Worm (Caenorhabditis elegans) whole organism, mixed stage, embryonic: ENCODE results near the gene romo-1.

Experiments
- M03D4.4 ChIP-seq: sonication (generic microtip); optimal IDR thresholded peaks from 2 replicates; lab custom pipeline; 2017; ENCODE audit warnings: mild to moderate bottlenecking, missing genetic modification characterization, missing compliant biosample characterization
- bed-3 ChIP-seq: fragments of 200-800 bp; sonication (Bioruptor generic); optimal IDR thresholded peaks from 3 replicates; lab custom pipeline; 2018; ENCODE audit warnings: mild to moderate bottlenecking, missing genetic modification characterization, moderate library complexity, missing compliant biosample characterization
- blmp-1 ChIP-seq: fragments of 150-350 bp; optimal IDR thresholded peaks from 2 replicates; lab custom pipeline; 2014; ENCODE audit warnings: missing biosample characterization, missing genetic modification characterization
- ceh-39 ChIP-seq: fragments of 150-350 bp; optimal IDR thresholded peaks from 2 replicates; lab custom pipeline; 2014; ENCODE audit warnings: missing biosample characterization, missing genetic modification characterization
- ceh-43 ChIP-seq: fragments of 200-800 bp; sonication (Bioruptor generic); optimal IDR thresholded peaks from 2 replicates; lab custom pipeline; 2018; ENCODE audit warnings: mild to moderate bottlenecking, missing genetic modification characterization, moderate library complexity, missing compliant biosample characterization
- ceh-83 ChIP-seq: fragments of 200-800 bp; sonication (Bioruptor generic); optimal IDR thresholded peaks from 2 replicates; lab custom pipeline; 2018; ENCODE audit warnings: mild to moderate bottlenecking, missing genetic modification characterization, missing compliant biosample characterization
- ces-1 ChIP-seq: fragments of 150-350 bp; optimal IDR thresholded peaks from 2 replicates; lab custom pipeline; 2014; ENCODE audit warnings: missing biosample characterization, missing genetic modification reagents, missing genetic modification characterization
- cnd-1 ChIP-seq: fragments of 200-800 bp; sonication (Bioruptor generic); optimal IDR thresholded peaks from 2 replicates; lab custom pipeline; 2018; ENCODE audit warnings: mild to moderate bottlenecking, missing genetic modification characterization, missing compliant biosample characterization
- drap-1 ChIP-seq: fragments of 200-800 bp; sonication (Bioruptor generic); optimal IDR thresholded peaks from 3 replicates; lab custom pipeline; 2018; ENCODE audit warnings: mild to moderate bottlenecking, missing genetic modification characterization, missing compliant biosample characterization
- elt-1 ChIP-seq: sonication (generic microtip); optimal IDR thresholded peaks from 2 replicates; lab custom pipeline; 2017; ENCODE audit warnings: missing genetic modification characterization, mild to moderate bottlenecking, missing compliant biosample characterization, antibody characterized with exemption, moderate library complexity, borderline replicate concordance; ENCODE audit not compliant: insufficient read depth
- elt-3 ChIP-seq: fragments of 150-350 bp; optimal IDR thresholded peaks from 2 replicates; lab custom pipeline; 2014; ENCODE audit warnings: missing biosample characterization, missing genetic modification characterization
- flh-1 ChIP-seq: fragments of 200-800 bp; sonication (Bioruptor generic); optimal IDR thresholded peaks from 2 replicates; lab custom pipeline; 2018; ENCODE audit warnings: mild to moderate bottlenecking, missing genetic modification characterization, moderate library complexity, missing compliant biosample characterization
- ham-2 ChIP-seq: fragments of 200-800 bp; sonication (Bioruptor generic); optimal IDR thresholded peaks from 2 replicates; lab custom pipeline; 2018; ENCODE audit warnings: mild to moderate bottlenecking, missing genetic modification characterization, missing compliant biosample characterization
- hlh-1 ChIP-seq: fragments of 150-350 bp; optimal IDR thresholded peaks from 2 replicates; lab custom pipeline; 2014; ENCODE audit warnings: missing biosample characterization, missing genetic modification reagents, missing genetic modification characterization
- lin-13 ChIP-seq: fragments of 150-350 bp; optimal IDR thresholded peaks from 2 replicates; lab custom pipeline; 2014; ENCODE audit warnings: missing biosample characterization, missing genetic modification characterization
- lin-32 ChIP-seq: fragments of 200-800 bp; sonication (Bioruptor generic); optimal IDR thresholded peaks from 2 replicates; lab custom pipeline; 2018; ENCODE audit warnings: mild to moderate bottlenecking, missing genetic modification characterization, missing compliant biosample characterization
- lsy-2 ChIP-seq: fragments of 150-350 bp; optimal IDR thresholded peaks from 2 replicates; lab custom pipeline; 2014; ENCODE audit warnings: missing biosample characterization, missing genetic modification characterization
- mab-5 ChIP-seq: fragments of 150-350 bp; optimal IDR thresholded peaks from 2 replicates; lab custom pipeline; 2014; ENCODE audit warnings: missing biosample characterization, missing genetic modification characterization
- mls-2 ChIP-seq: sonication (generic microtip); optimal IDR thresholded peaks from 2 replicates; lab custom pipeline; 2016; ENCODE audit warnings: mild to moderate bottlenecking, missing genetic modification characterization, moderate library complexity, missing compliant biosample characterization
- nhr-12 ChIP-seq: fragments of 150-350 bp; optimal IDR thresholded peaks from 2 replicates; lab custom pipeline; 2014; ENCODE audit warnings: missing biosample characterization, missing genetic modification characterization
- nhr-2 ChIP-seq: fragments of 150-350 bp; optimal IDR thresholded peaks from 2 replicates; lab custom pipeline; 2014; ENCODE audit warnings: missing biosample characterization, missing genetic modification characterization
- nhr-237 ChIP-seq: fragments of 150-350 bp; optimal IDR thresholded peaks from 2 replicates; lab custom pipeline; 2014; ENCODE audit warnings: missing biosample characterization, missing genetic modification characterization
- nhr-76 ChIP-seq: sonication (generic microtip); optimal IDR thresholded peaks from 2 replicates; lab custom pipeline; 2017; ENCODE audit warnings: missing biosample characterization, missing genetic modification characterization
- pha-4 ChIP-seq: fragments of 150-350 bp; optimal IDR thresholded peaks from 2 replicates; lab custom pipeline; 2018; ENCODE audit warnings: missing biosample characterization, missing genetic modification reagents, missing genetic modification characterization
- snpc-4 ChIP-seq: fragments of 150-350 bp; optimal IDR thresholded peaks from 2 replicates; lab custom pipeline; 2014; ENCODE audit warnings: missing biosample characterization, missing genetic modification characterization
- sptf-1 ChIP-seq: sonication (generic microtip); optimal IDR thresholded peaks from 2 replicates; lab custom pipeline; 2017; ENCODE audit warnings: mild to moderate bottlenecking, missing genetic modification characterization, moderate library complexity, missing compliant biosample characterization
- tbx-8 ChIP-seq: fragments of 200-800 bp; sonication (Bioruptor generic); optimal IDR thresholded peaks from 2 replicates; lab custom pipeline; 2018; ENCODE audit warnings: mild to moderate bottlenecking, missing genetic modification characterization, moderate library complexity, missing compliant biosample characterization
- unc-120 ChIP-seq: sonication (generic microtip); optimal IDR thresholded peaks from 2 replicates; lab custom pipeline; 2017; ENCODE audit warnings: missing genetic modification characterization, missing compliant biosample characterization; ENCODE audit not compliant: poor library complexity, severe bottlenecking
- unc-39 ChIP-seq: fragments of 150-350 bp; optimal IDR thresholded peaks from 2 replicates; lab custom pipeline; 2014; ENCODE audit warnings: missing biosample characterization, missing genetic modification characterization
- unc-62 ChIP-seq: fragments of 150-350 bp; optimal IDR thresholded peaks from 2 replicates; lab custom pipeline; 2014; ENCODE audit warnings: missing biosample characterization, missing genetic modification reagents, missing genetic modification characterization
- zip-8 ChIP-seq: fragments of 150-350 bp; optimal IDR thresholded peaks from 2 replicates; lab custom pipeline; 2014; ENCODE audit warnings: missing biosample characterization, missing genetic modification characterization
- ztf-11 ChIP-seq: fragments of 150-350 bp; optimal IDR thresholded peaks from 2 replicates; lab custom pipeline; 2014; ENCODE audit warnings: missing biosample characterization, missing genetic modification characterization

The romo-1 gene

DNA sequence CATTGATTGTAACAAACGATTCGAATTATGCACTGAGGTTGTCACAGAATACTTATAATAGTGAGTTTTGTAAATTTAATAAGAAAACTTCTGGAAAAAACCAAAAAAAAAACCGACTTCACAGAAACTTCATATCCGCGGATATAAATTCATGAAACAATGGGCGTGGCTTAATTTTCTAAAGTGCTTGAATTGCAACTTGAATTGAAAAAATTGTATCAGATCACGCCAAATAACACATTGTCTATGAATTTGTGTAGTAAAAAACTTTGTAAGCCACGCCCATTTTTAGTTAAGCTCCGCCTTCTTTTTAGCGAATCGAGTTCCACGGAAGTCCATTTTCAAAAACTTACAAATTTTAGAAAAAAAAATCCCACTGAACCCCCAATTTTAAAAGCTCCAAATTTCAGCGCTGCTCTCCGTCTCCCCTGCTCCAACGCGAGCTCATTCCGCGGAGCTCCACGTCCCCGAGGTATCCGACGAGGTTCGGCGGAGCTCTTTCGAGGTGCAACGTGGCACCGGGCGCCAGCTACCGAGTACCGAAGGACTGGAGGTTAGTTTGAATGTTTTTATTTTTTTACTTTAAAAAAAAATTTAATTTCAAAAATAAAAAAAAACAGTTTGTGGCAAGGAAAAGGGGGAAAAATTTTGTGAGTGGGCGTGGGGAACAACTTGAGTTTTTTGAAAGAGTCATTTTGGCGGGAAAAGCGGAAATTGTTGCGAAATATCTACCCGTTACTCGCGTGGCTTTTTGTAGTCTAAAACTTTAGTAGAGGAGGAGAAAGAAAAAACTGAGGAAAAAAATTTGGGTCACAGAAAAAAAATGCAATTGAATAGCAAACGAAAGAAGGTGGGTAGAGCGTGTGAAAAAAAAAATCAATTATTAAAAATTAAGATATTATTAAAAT, 41.8 kb upstream of the romo-1 start:
- TF ChIP-seq pha-4 (tag; lab: Kevin White, UChicago) (no peak), bed-3 (GFP tag; lab: Kevin White, UChicago) (no peak), nhr-237 (no peak), unc-62 (GFP tag; lab: Kevin White, UChicago) (no peak), mls-2 (no peak), drap-1 (GFP tag; lab: Kevin White, UChicago) (no peak), elt-1 (tag; lab: Kevin White, UChicago) (no peak), sptf-1 (tag; lab: Kevin White, UChicago) (no peak), unc-39 (tag; lab: Kevin White, UChicago) (no peak), mab-5 (tag; lab: Kevin White, UChicago) (no peak), flh-1 (GFP tag; lab: Kevin White, UChicago) (no peak), hlh-1 (no peak)

DNA sequence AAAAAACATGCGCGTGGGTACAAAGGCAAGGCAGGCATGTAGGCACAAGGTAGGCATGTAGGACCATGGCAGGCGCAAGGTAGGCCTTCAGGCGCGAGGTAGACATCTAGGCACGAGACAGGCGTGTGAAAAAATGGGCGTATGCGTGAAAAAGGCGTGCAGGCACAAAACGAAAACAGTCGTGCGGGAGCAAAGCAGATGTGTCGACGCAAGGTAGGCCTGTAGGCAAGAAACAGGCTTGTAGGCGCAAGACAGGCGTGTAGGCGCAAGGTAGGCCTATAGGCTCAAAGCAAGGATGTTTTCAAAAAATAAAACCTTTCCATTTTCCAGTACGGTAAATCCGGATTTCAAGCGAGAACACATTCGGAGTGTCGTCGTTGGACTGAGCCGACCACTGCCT, 41.0 kb upstream of the romo-1 start:
- TF ChIP-seq unc-62 (GFP tag; lab: Kevin White, UChicago) (no peak), hlh-1 (no peak), ces-1 (GFP tag; lab: Kevin White, UChicago) (no peak), bed-3 (GFP tag; lab: Kevin White, UChicago) (no peak), nhr-12 (tag; lab: Kevin White, UChicago) (no peak)

- TF ChIP-seq nhr-237 (no peak), tbx-8 (no peak), zip-8 (tag; lab: Kevin White, UChicago) (no peak), nhr-2 (no peak), lin-13 (no peak), drap-1 (GFP tag; lab: Kevin White, UChicago) (no peak), flh-1 (GFP tag; lab: Kevin White, UChicago) (no peak), M03D4.4 (tag; lab: Kevin White, UChicago) (no peak)
These were observed 40.5 kb upstream of the romo-1 start for ce11 chrII:13278214-13278613.

ce11 chrII:13270776-13271175, 33.1 kb upstream of the romo-1 start, which contains the start of gene Y48C3A.5:
Y48C3A.5 (plus strand) TSS chrII:13271076.
- no peak for TF ChIP-seq mls-2
- TF ChIP-seq ham-2, result no peak
- TF ChIP-seq M03D4.4 (tag; lab: Kevin White, UChicago), result no peak
- no peak for TF ChIP-seq unc-62 (GFP tag; lab: Kevin White, UChicago)
- no peak for TF ChIP-seq elt-1 (tag; lab: Kevin White, UChicago)
- TF ChIP-seq mab-5 (tag; lab: Kevin White, UChicago), result no peak
- no peak for TF ChIP-seq cnd-1 (tag; lab: Kevin White, UChicago)
- TF ChIP-seq nhr-12 (tag; lab: Kevin White, UChicago), result no peak
- no peak for TF ChIP-seq lin-13
- TF ChIP-seq ceh-43 (GFP tag; lab: Kevin White, UChicago), result no peak
- no peak for TF ChIP-seq ztf-11 (tag; lab: Kevin White, UChicago)
- TF ChIP-seq ceh-83, result no peak
- TF ChIP-seq flh-1 (GFP tag; lab: Kevin White, UChicago), result no peak
- TF ChIP-seq blmp-1 (tag; lab: Kevin White, UChicago), result no peak

- no peak for TF ChIP-seq lsy-2 (tag; lab: Kevin White, UChicago)
- TF ChIP-seq bed-3 (GFP tag; lab: Kevin White, UChicago), result no peak
- TF ChIP-seq ceh-39 (tag; lab: Kevin White, UChicago), result no peak
- no peak for TF ChIP-seq nhr-76 (tag; lab: Kevin White, UChicago)
- TF ChIP-seq blmp-1 (tag; lab: Kevin White, UChicago), result no peak
- TF ChIP-seq snpc-4 (tag; lab: Kevin White, UChicago), result no peak
- no peak for TF ChIP-seq elt-3 (tag; lab: Kevin White, UChicago)
- no peak for TF ChIP-seq pha-4 (tag; lab: Kevin White, UChicago)
- no peak for TF ChIP-seq ceh-43 (GFP tag; lab: Kevin White, UChicago)
- TF ChIP-seq unc-120, result no peak
- no peak for TF ChIP-seq ceh-83
- TF ChIP-seq lin-32 (GFP tag; lab: Kevin White, UChicago), result no peak
- no peak for TF ChIP-seq unc-62 (GFP tag; lab: Kevin White, UChicago)
- TF ChIP-seq ces-1 (GFP tag; lab: Kevin White, UChicago), result no peak
- TF ChIP-seq tbx-8, result no peak
- no peak for TF ChIP-seq hlh-1
These were observed 29.6 kb upstream of the romo-1 start for ce11 chrII:13267305-13267704.
